Worm (Caenorhabditis elegans) whole organism, L1 larva: ENCODE measurements around the gene C08F8.9.

ENCODE experiments used
- ama-1 ChIP-seq: fragments of 150-350 bp; optimal IDR thresholded peaks from 2 replicates; lab custom pipeline; 2014
- ceh-82 ChIP-seq, 3 experiments: fragments of 150-350 bp in 1 of 3; sonication (generic microtip) in 2 of 3; optimal IDR thresholded peaks; 2 replicates each; lab custom pipeline; 2014 to 2017; ENCODE audit warnings: missing biosample characterization in 3 of 3, missing genetic modification characterization in 3 of 3
- elt-2 ChIP-seq: sonication (generic microtip); optimal IDR thresholded peaks from 2 replicates; lab custom pipeline; 2016; ENCODE audit warnings: missing genetic modification characterization, mild to moderate bottlenecking, inconsistent platforms, missing compliant biosample characterization, missing genetic modification reagents
- ets-5 ChIP-seq: fragments of 200-800 bp; sonication (Bioruptor generic); IDR thresholded peaks from 2 replicates; pipeline ENCODE4 v1.3.6; 2022; ENCODE audit warnings: missing genetic modification characterization, missing compliant biosample characterization
- fkh-10 ChIP-seq: sonication (generic microtip); optimal IDR thresholded peaks from 2 replicates; lab custom pipeline; 2017; ENCODE audit warnings: missing biosample characterization, missing genetic modification reagents, missing genetic modification characterization
- lin-39 ChIP-seq: fragments of 150-350 bp; optimal IDR thresholded peaks from 2 replicates; lab custom pipeline; 2014; ENCODE audit warnings: missing biosample characterization, missing genetic modification reagents, missing genetic modification characterization
- mdl-1 ChIP-seq, 2 experiments: fragments of 150-350 bp; optimal IDR thresholded peaks; 2 replicates each; lab custom pipeline; 2014 to 2017; ENCODE audit warnings: missing biosample characterization in 2 of 2, missing genetic modification characterization in 2 of 2, inconsistent platforms in 1 of 2
- nhr-12 ChIP-seq: sonication (generic microtip); optimal IDR thresholded peaks from 2 replicates; lab custom pipeline; 2017; ENCODE audit warnings: missing biosample characterization, missing genetic modification characterization
- nhr-28 ChIP-seq: fragments of 150-350 bp; optimal IDR thresholded peaks from 2 replicates; lab custom pipeline; 2014; ENCODE audit warnings: missing biosample characterization, missing genetic modification characterization
- nhr-76 ChIP-seq: sonication (generic microtip); optimal IDR thresholded peaks from 2 replicates; lab custom pipeline; 2017; ENCODE audit warnings: missing biosample characterization, missing genetic modification characterization
- unc-130 ChIP-seq: fragments of 150-350 bp; optimal IDR thresholded peaks from 2 replicates; lab custom pipeline; 2017; ENCODE audit warnings: missing biosample characterization, missing genetic modification characterization, inconsistent platforms
- unc-62 ChIP-seq: fragments of 150-350 bp; optimal IDR thresholded peaks from 2 replicates; lab custom pipeline; 2014; ENCODE audit warnings: missing biosample characterization, missing genetic modification reagents, missing genetic modification characterization
- zag-1 ChIP-seq: fragments of 150-350 bp; optimal IDR thresholded peaks from 2 replicates; lab custom pipeline; 2014; ENCODE audit warnings: missing biosample characterization, missing genetic modification characterization
- ztf-4 ChIP-seq: fragments of 150-350 bp; optimal IDR thresholded peaks from 2 replicates; lab custom pipeline; 2014; ENCODE audit warnings: missing biosample characterization, missing genetic modification characterization

ce11 chrIV:11212978-11213377 is 34.6 kb upstream of the C08F8.9 start:
- no peak for TF ChIP-seq lin-39
- no peak for TF ChIP-seq unc-130
- no peak for TF ChIP-seq elt-2 (tag; lab: Kevin White, UChicago)
- TF ChIP-seq unc-62 (GFP tag; lab: Kevin White, UChicago) = no peak
- TF ChIP-seq mdl-1 (tag; optimal IDR thresholded peaks at IDR 0.05; lab: Kevin White, UChicago) = no peak
- TF ChIP-seq nhr-28 (tag; lab: Kevin White, UChicago) = no peak
- no peak for TF ChIP-seq fkh-10 (GFP tag; lab: Kevin White, UChicago)
- no peak for TF ChIP-seq zag-1 (tag; lab: Kevin White, UChicago)
- no peak for TF ChIP-seq nhr-76 (tag; lab: Kevin White, UChicago)
- no peak for TF ChIP-seq ama-1
- no peak for TF ChIP-seq ceh-82 (tag; optimal IDR thresholded peaks at IDR 0.05; lab: Kevin White, UChicago)
- TF ChIP-seq ztf-4 (tag; lab: Kevin White, UChicago) = no peak
- no peak for TF ChIP-seq nhr-12
- no peak for TF ChIP-seq ets-5
